Fruit fly (Drosophila melanogaster) whole organism, embryonic: Measurements from ENCODE around the gene CG4972.

ENCODE experiments used
- Awh ChIP-seq: fragments of 200-800 bp; sonication (Bioruptor generic); IDR thresholded peaks from 2 replicates; pipeline ENCODE4, ENCODE4 v1.3.6; 2022; ENCODE audit warnings: missing biosample characterization, missing genetic modification characterization
- B-H1 ChIP-seq: fragments of 200-800 bp; sonication (Bioruptor generic); IDR thresholded peaks from 3 replicates; pipeline ENCODE4 v1.3.6; 2022; ENCODE audit warnings: missing biosample characterization, missing genetic modification characterization
- CG10147 ChIP-seq: fragments of 200-800 bp; sonication (Bioruptor generic); optimal IDR thresholded peaks from 2 replicates; lab custom pipeline; 2019; ENCODE audit warnings: missing biosample characterization, mild to moderate bottlenecking, missing genetic modification characterization, moderate library complexity
- CG10267 ChIP-seq: fragments of 200-800 bp; sonication (Bioruptor generic); optimal IDR thresholded peaks from 2 replicates; lab custom pipeline; 2018; ENCODE audit warnings: missing biosample characterization, mild to moderate bottlenecking, missing genetic modification characterization, moderate library complexity
- CG10274 ChIP-seq: fragments of 200-800 bp; sonication (Bioruptor generic); optimal IDR thresholded peaks from 3 replicates; lab custom pipeline; 2017; ENCODE audit warnings: missing biosample characterization, mild to moderate bottlenecking, missing genetic modification characterization
- CG10654 ChIP-seq: fragments of 200-800 bp; sonication (Bioruptor generic); optimal IDR thresholded peaks from 2 replicates; lab custom pipeline; 2016; ENCODE audit warnings: missing biosample characterization, missing genetic modification characterization
- CG11696 ChIP-seq: fragments of 200-800 bp; sonication (Bioruptor generic); IDR thresholded peaks from 2 replicates; pipeline ENCODE4 v1.3.6; 2022; ENCODE audit warnings: missing biosample characterization, missing genetic modification characterization
- CG12219 ChIP-seq: fragments of 200-800 bp; sonication (Bioruptor generic); optimal IDR thresholded peaks from 3 replicates; lab custom pipeline; 2018; ENCODE audit warnings: missing biosample characterization, mild to moderate bottlenecking, missing genetic modification characterization
- CG12659 ChIP-seq: fragments of 200-800 bp; sonication (Bioruptor generic); optimal IDR thresholded peaks from 3 replicates; lab custom pipeline; 2017; ENCODE audit warnings: mild to moderate bottlenecking, missing biosample characterization, missing genetic modification reagents, missing genetic modification characterization
- CG13894 ChIP-seq: fragments of 200-800 bp; sonication (Bioruptor generic); optimal IDR thresholded peaks from 3 replicates; lab custom pipeline; 2018; ENCODE audit warnings: missing biosample characterization, mild to moderate bottlenecking, missing genetic modification characterization, moderate library complexity
- CG14667 ChIP-seq: fragments of 200-800 bp; sonication (Bioruptor generic); IDR thresholded peaks from 2 replicates; pipeline ENCODE4 v1.3.6; 2022; ENCODE audit warnings: missing biosample characterization, missing genetic modification characterization
- CG15514 ChIP-seq: fragments of 200-800 bp; sonication (Bioruptor generic); optimal IDR thresholded peaks from 3 replicates; lab custom pipeline; 2017; ENCODE audit warnings: missing biosample characterization, missing genetic modification characterization, mild to moderate bottlenecking, moderate library complexity, missing genetic modification reagents
- CG15601 ChIP-seq: fragments of 200-800 bp; sonication (Bioruptor generic); optimal IDR thresholded peaks from 3 replicates; lab custom pipeline; 2019; ENCODE audit warnings: missing biosample characterization, mild to moderate bottlenecking, missing genetic modification characterization, moderate library complexity
- CG18011 ChIP-seq: fragments of 200-800 bp; sonication (Bioruptor generic); optimal IDR thresholded peaks from 2 replicates; lab custom pipeline; 2017; ENCODE audit warnings: missing biosample characterization, missing genetic modification characterization, mild to moderate bottlenecking, moderate library complexity, missing genotype
- CG18262 ChIP-seq: fragments of 200-800 bp; optimal IDR thresholded peaks from 3 replicates; lab custom pipeline; 2019; ENCODE audit warnings: missing biosample characterization, mild to moderate bottlenecking, missing genetic modification characterization, moderate library complexity
- CG2116 ChIP-seq: fragments of 200-800 bp; sonication (Bioruptor generic); optimal IDR thresholded peaks from 3 replicates; lab custom pipeline; 2018; ENCODE audit warnings: missing biosample characterization, mild to moderate bottlenecking, missing genetic modification characterization
- CG3995 ChIP-seq: fragments of 200-800 bp; sonication (Bioruptor generic); optimal IDR thresholded peaks from 3 replicates; lab custom pipeline; 2016; ENCODE audit warnings: missing biosample characterization, missing genetic modification characterization
- CG4328 ChIP-seq: fragments of 200-800 bp; sonication (Bioruptor generic); optimal IDR thresholded peaks from 3 replicates; lab custom pipeline; 2017; ENCODE audit warnings: missing biosample characterization, missing genetic modification reagents, missing genetic modification characterization
- CG8924 ChIP-seq: fragments of 200-800 bp; optimal IDR thresholded peaks from 3 replicates; lab custom pipeline; 2019; ENCODE audit warnings: missing biosample characterization, mild to moderate bottlenecking, missing genetic modification characterization, moderate library complexity
- Dip3 ChIP-seq: fragments of 200-800 bp; sonication (Bioruptor generic); optimal IDR thresholded peaks from 3 replicates; lab custom pipeline; 2016; ENCODE audit warnings: missing biosample characterization, missing genetic modification characterization
- Eip74EF ChIP-seq, 2 experiments: fragments of 200-800 bp in 1 of 2; fragments of >200 bp in 1 of 2; sonication (Bioruptor generic) in 1 of 2; optimal IDR thresholded peaks; 2 replicates each; lab custom pipeline; 2017 to 2019; ENCODE audit warnings: missing biosample characterization in 2 of 2, missing genetic modification characterization in 2 of 2, mild to moderate bottlenecking in 1 of 2, moderate library complexity in 1 of 2
- Fer2 ChIP-seq: fragments of 200-800 bp; sonication (Bioruptor generic); optimal IDR thresholded peaks from 2 replicates; lab custom pipeline; 2018; ENCODE audit warnings: missing biosample characterization, mild to moderate bottlenecking, missing genetic modification characterization, moderate library complexity
- HLH4C ChIP-seq: fragments of 200-800 bp; sonication (Bioruptor generic); IDR thresholded peaks from 3 replicates; pipeline ENCODE4 v1.3.6; 2022; ENCODE audit warnings: missing biosample characterization, missing genetic modification characterization; ENCODE audit not compliant: partially characterized antibody
- HLHmδ ChIP-seq: fragments of 200-800 bp; sonication (Bioruptor generic); optimal IDR thresholded peaks from 2 replicates; lab custom pipeline; 2018; ENCODE audit warnings: missing biosample characterization, mild to moderate bottlenecking, missing genetic modification characterization, moderate library complexity
- Hmr ChIP-seq: fragments of 200-800 bp; sonication (Bioruptor generic); optimal IDR thresholded peaks from 3 replicates; lab custom pipeline; 2017; ENCODE audit warnings: mild to moderate bottlenecking, missing biosample characterization, missing genetic modification reagents, missing genetic modification characterization
- Hr3 ChIP-seq: fragments of 200-800 bp; sonication (Bioruptor generic); optimal IDR thresholded peaks from 3 replicates; lab custom pipeline; 2016; ENCODE audit warnings: missing biosample characterization, missing genetic modification characterization
- NK7.1 ChIP-seq: fragments of 200-800 bp; sonication (Bioruptor generic); optimal IDR thresholded peaks from 3 replicates; lab custom pipeline; 2016; ENCODE audit warnings: missing biosample characterization, missing genetic modification characterization
- Nf-YA ChIP-seq: fragments of 200-800 bp; sonication (Bioruptor generic); IDR thresholded peaks from 2 replicates; pipeline ENCODE4 v1.3.6; 2022; ENCODE audit warnings: missing biosample characterization, missing genetic modification characterization
- ato ChIP-seq: fragments of 200-800 bp; sonication (Bioruptor generic); IDR thresholded peaks from 2 replicates; pipeline ENCODE4 v1.3.6; 2022; ENCODE audit warnings: missing biosample characterization, missing genetic modification characterization; ENCODE audit not compliant: partially characterized antibody
- btn ChIP-seq: fragments of 200-800 bp; sonication (Bioruptor generic); optimal IDR thresholded peaks from 2 replicates; lab custom pipeline; 2016; ENCODE audit warnings: missing biosample characterization, missing genetic modification characterization
- cad ChIP-seq: fragments of >200 bp; optimal IDR thresholded peaks from 2 replicates; lab custom pipeline; 2017; ENCODE audit warnings: missing biosample characterization, missing genetic modification characterization
- ci ChIP-seq: fragments of 200-800 bp; sonication (Bioruptor generic); IDR thresholded peaks from 3 replicates; pipeline ENCODE4 v1.3.6; 2022; ENCODE audit warnings: missing biosample characterization, missing genetic modification characterization
- crc ChIP-seq: fragments of 200-800 bp; sonication (Bioruptor generic); optimal IDR thresholded peaks from 2 replicates; lab custom pipeline; 2016; ENCODE audit warnings: missing biosample characterization, missing genetic modification characterization
- exex ChIP-seq: fragments of 200-800 bp; sonication (Bioruptor generic); optimal IDR thresholded peaks from 4 replicates; lab custom pipeline; 2018; ENCODE audit warnings: missing biosample characterization, mild to moderate bottlenecking, missing genetic modification characterization, moderate library complexity
- gsb ChIP-seq: fragments of 200-800 bp; sonication (Bioruptor generic); IDR thresholded peaks from 2 replicates; pipeline ENCODE4 v1.3.6; 2022; ENCODE audit warnings: missing biosample characterization, missing genetic modification characterization
- jigr1 ChIP-seq: fragments of 200-800 bp; sonication (Bioruptor generic); IDR thresholded peaks from 3 replicates; pipeline ENCODE4 v1.3.6; 2022; ENCODE audit warnings: missing biosample characterization, missing genetic modification characterization
- jing ChIP-seq: fragments of 200-800 bp; sonication (Bioruptor generic); optimal IDR thresholded peaks from 2 replicates; lab custom pipeline; 2018; ENCODE audit warnings: missing biosample characterization, mild to moderate bottlenecking, missing genetic modification characterization
- lilli ChIP-seq: fragments of 200-800 bp; sonication (Bioruptor generic); optimal IDR thresholded peaks from 3 replicates; lab custom pipeline; 2016; ENCODE audit warnings: missing biosample characterization, missing genetic modification characterization
- luna ChIP-seq: fragments of 200-800 bp; sonication (Bioruptor generic); optimal IDR thresholded peaks from 2 replicates; lab custom pipeline; 2016; ENCODE audit warnings: missing biosample characterization, missing genetic modification characterization
- mam ChIP-seq: fragments of 200-800 bp; sonication (Bioruptor generic); optimal IDR thresholded peaks from 3 replicates; lab custom pipeline; 2016; ENCODE audit warnings: missing biosample characterization, missing genetic modification characterization
- nerfin-1 ChIP-seq: fragments of 200-800 bp; sonication (Bioruptor generic); optimal IDR thresholded peaks from 3 replicates; lab custom pipeline; 2019; ENCODE audit warnings: missing biosample characterization, mild to moderate bottlenecking, missing genetic modification characterization, moderate library complexity
- pfk ChIP-seq: fragments of 200-800 bp; sonication (Bioruptor generic); optimal IDR thresholded peaks from 2 replicates; lab custom pipeline; 2018; ENCODE audit warnings: missing biosample characterization, mild to moderate bottlenecking, missing genetic modification characterization, moderate library complexity
- ranshi ChIP-seq: fragments of 200-800 bp; sonication (Bioruptor generic); IDR thresholded peaks from 2 replicates; pipeline ENCODE4 v1.3.6; 2022; ENCODE audit warnings: missing biosample characterization, missing genetic modification characterization
- row ChIP-seq: fragments of 200-800 bp; sonication (Bioruptor generic); IDR thresholded peaks from 3 replicates; pipeline ENCODE4 v1.3.6; 2022; ENCODE audit warnings: missing biosample characterization, missing genetic modification characterization
- tup ChIP-seq: fragments of 200-800 bp; sonication (Bioruptor generic); optimal IDR thresholded peaks from 2 replicates; lab custom pipeline; 2016; ENCODE audit warnings: missing biosample characterization, mild to moderate bottlenecking, missing genetic modification characterization, moderate library complexity
- vvl ChIP-seq: fragments of 200-800 bp; sonication (Bioruptor generic); IDR thresholded peaks from 2 replicates; pipeline ENCODE4 v1.3.6; 2022; ENCODE audit warnings: missing biosample characterization, missing genetic modification characterization
- z ChIP-seq: fragments of 200-800 bp; sonication (Bioruptor generic); IDR thresholded peaks from 3 replicates; pipeline ENCODE4 v1.3.6; 2022; ENCODE audit warnings: missing biosample characterization, missing genetic modification characterization
- zfh1 ChIP-seq: fragments of 200-800 bp; sonication (Bioruptor generic); IDR thresholded peaks from 3 replicates; pipeline ENCODE4 v1.3.6; 2022; ENCODE audit warnings: missing biosample characterization, missing genetic modification characterization

The CG4972 gene

dm6 chr2L:10306518-10307260 lies 7.9 kb upstream of the CG4972 start, which contains the start of the genes CG5390 and CG4968 (continued):
- TF ChIP-seq CG11696 (GFP tag; lab: Robert Waterston, UW) (no peak), CG15514 (GFP tag; lab: Kevin White, UChicago) (peak; percentile 97), lilli (GFP tag; lab: Kevin White, UChicago) (peak; percentile 65), CG12219 (GFP tag; lab: Kevin White, UChicago) (peak; percentile 37), gsb (no peak), Nf-YA (GFP tag; lab: Robert Waterston, UW) (peak; percentile 47; the same call in 1 of the 2 replicates), exex (tag; lab: Kevin White, UChicago) (peak; percentile 48), CG10267 (tag; lab: Kevin White, UChicago) (peak; percentile 75), CG14667 (GFP tag; lab: Robert Waterston, UW) (0 out of 2 replicates have a peak, but pooled peaks have one; percentile 14), ci (GFP tag; lab: Robert Waterston, UW) (peak; percentile 81; the same call in 2 of the 3 replicates), ato (GFP tag; lab: Robert Waterston, UW) (peak; percentile 27; the same call in 1 of the 2 replicates), CG10147 (peak; percentile 70), tup (GFP tag; lab: Kevin White, UChicago) (peak; percentile 35), CG18011 (GFP tag; lab: Kevin White, UChicago) (peak; percentile 19), CG8924 (tag; lab: Kevin White, UChicago) (peak; percentile 81), Hmr (peak; percentile 85), crc (GFP tag; lab: Kevin White, UChicago) (no peak), btn (GFP tag; lab: Kevin White, UChicago) (no peak), pfk (GFP tag; lab: Kevin White, UChicago) (peak; percentile 94), vvl (GFP tag; lab: Robert Waterston, UW) (peak; percentile 82), Awh (GFP tag; lab: Robert Waterston, UW) (peak; percentile 11; the same call in 1 of the 2 replicates), Fer2 (tag; lab: Kevin White, UChicago) (peak; percentile 59), nerfin-1 (tag; lab: Kevin White, UChicago) (peak; percentile 60), HLH4C (GFP tag; lab: Robert Waterston, UW) (peak; percentile 48; the same call in 1 of the 3 replicates), Dip3 (GFP tag; lab: Kevin White, UChicago) (peak; percentile 2), NK7.1 (GFP tag; lab: Kevin White, UChicago) (no peak), Eip74EF (GFP tag; optimal IDR thresholded peaks at IDR 0.05; lab: Kevin White, UChicago) (peak in 1 of 2 experiments; percentile 46), CG4328 (GFP tag; lab: Kevin White, UChicago) (peak; percentile 70), row (GFP tag; lab: Robert Waterston, UW) (peak; percentile 82), CG10654 (GFP tag; lab: Kevin White, UChicago) (peak; percentile 58), zfh1 (GFP tag; lab: Robert Waterston, UW) (0 out of 3 replicates have a peak, but pooled peaks have one; percentile 48), CG12659 (GFP tag; lab: Kevin White, UChicago) (peak; percentile 86), CG3995 (GFP tag; lab: Kevin White, UChicago) (peak; percentile 35), CG10274 (peak; percentile 10), CG2116 (GFP tag; lab: Kevin White, UChicago) (peak; percentile 99), Hr3 (GFP tag; lab: Kevin White, UChicago) (peak; percentile 52), CG15601 (tag; lab: Kevin White, UChicago) (peak; percentile 87), mam (GFP tag; lab: Kevin White, UChicago) (peak; percentile 2), B-H1 (GFP tag; lab: Robert Waterston, UW) (peak; percentile 34; the same call in 1 of the 3 replicates), ranshi (GFP tag; lab: Robert Waterston, UW) (peak; percentile 47; the same call in 1 of the 2 replicates), HLHmδ (GFP tag; lab: Kevin White, UChicago) (peak; percentile 40), jing (no peak), CG18262 (tag; lab: Kevin White, UChicago) (peak; percentile 69), luna (GFP tag; lab: Kevin White, UChicago) (no peak), jigr1 (GFP tag; lab: Robert Waterston, UW) (no peak), cad (GFP tag; lab: Kevin White, UChicago) (no peak), CG13894 (tag; lab: Kevin White, UChicago) (peak; percentile 88), z (GFP tag; lab: Robert Waterston, UW) (peak; percentile 63; the same call in 1 of the 3 replicates)
